Fruit fly (Drosophila melanogaster) whole organism, embryonic: ENCODE results near the gene scny.

Experiments
- BEAF-32 ChIP-seq: fragments of 200-800 bp; sonication (Bioruptor generic); optimal IDR thresholded peaks from 3 replicates; lab custom pipeline; 2017; ENCODE audit warnings: missing biosample characterization, missing genetic modification characterization, mild to moderate bottlenecking, moderate library complexity, missing genetic modification reagents
- CG10274 ChIP-seq: fragments of 200-800 bp; sonication (Bioruptor generic); optimal IDR thresholded peaks from 3 replicates; lab custom pipeline; 2017; ENCODE audit warnings: missing biosample characterization, mild to moderate bottlenecking, missing genetic modification characterization
- CG10366 ChIP-seq: fragments of 200-800 bp; sonication (Bioruptor generic); IDR thresholded peaks from 2 replicates; pipeline ENCODE4 v1.3.6; 2022; ENCODE audit warnings: missing biosample characterization, missing genetic modification characterization
- CG10431 ChIP-seq: fragments of 200-800 bp; sonication (Bioruptor generic); optimal IDR thresholded peaks from 3 replicates; lab custom pipeline; 2018; ENCODE audit warnings: missing biosample characterization, mild to moderate bottlenecking, missing genetic modification characterization
- CG12391 ChIP-seq: fragments of 200-800 bp; sonication (Bioruptor generic); optimal IDR thresholded peaks from 3 replicates; lab custom pipeline; 2018; ENCODE audit warnings: missing biosample characterization, mild to moderate bottlenecking, missing genetic modification characterization, moderate library complexity
- CG12659 ChIP-seq: fragments of 200-800 bp; sonication (Bioruptor generic); optimal IDR thresholded peaks from 3 replicates; lab custom pipeline; 2017; ENCODE audit warnings: mild to moderate bottlenecking, missing biosample characterization, missing genetic modification reagents, missing genetic modification characterization
- CG13424 ChIP-seq: fragments of 200-800 bp; sonication (Bioruptor generic); optimal IDR thresholded peaks from 2 replicates; lab custom pipeline; 2019; ENCODE audit warnings: missing biosample characterization, mild to moderate bottlenecking, missing genetic modification characterization, moderate library complexity
- CG14860 ChIP-seq: fragments of 200-800 bp; sonication (Bioruptor generic); IDR thresholded peaks from 3 replicates; pipeline ENCODE4 v1.3.6; 2022; ENCODE audit warnings: missing biosample characterization, missing genetic modification characterization; ENCODE audit not compliant: partially characterized antibody
- CG1529 ChIP-seq: fragments of 200-800 bp; sonication (Bioruptor generic); optimal IDR thresholded peaks from 3 replicates; lab custom pipeline; 2018; ENCODE audit warnings: missing biosample characterization, missing genetic modification characterization
- CG2116 ChIP-seq: fragments of 200-800 bp; sonication (Bioruptor generic); optimal IDR thresholded peaks from 3 replicates; lab custom pipeline; 2018; ENCODE audit warnings: missing biosample characterization, mild to moderate bottlenecking, missing genetic modification characterization
- CG31441 ChIP-seq: fragments of 200-800 bp; sonication (Bioruptor generic); IDR thresholded peaks from 2 replicates; pipeline ENCODE4 v1.3.6; 2022; ENCODE audit warnings: missing biosample characterization, missing genetic modification characterization
- CG34224 ChIP-seq: fragments of 200-800 bp; sonication (Bioruptor generic); IDR thresholded peaks from 3 replicates; pipeline ENCODE4 v1.3.6; 2022; ENCODE audit warnings: missing biosample characterization, missing genetic modification characterization; ENCODE audit not compliant: partially characterized antibody
- CG34376 ChIP-seq: fragments of 200-800 bp; sonication (Bioruptor generic); optimal IDR thresholded peaks from 2 replicates; lab custom pipeline; 2018; ENCODE audit warnings: missing biosample characterization, mild to moderate bottlenecking, missing genetic modification characterization
- CG3847 ChIP-seq: fragments of 200-800 bp; sonication (Bioruptor generic); IDR thresholded peaks from 2 replicates; pipeline ENCODE4 v1.3.6; 2022; ENCODE audit warnings: missing biosample characterization, missing genetic modification characterization
- CG43689 ChIP-seq: fragments of 200-800 bp; sonication (Bioruptor generic); IDR thresholded peaks from 2 replicates; pipeline ENCODE4 v1.3.6; 2022; ENCODE audit warnings: missing biosample characterization, missing genetic modification characterization
- CG4404 ChIP-seq: fragments of 200-800 bp; sonication (Bioruptor generic); IDR thresholded peaks from 2 replicates; pipeline ENCODE4 v1.3.6; 2022; ENCODE audit warnings: missing biosample characterization, missing genetic modification characterization
- CG4854 ChIP-seq: fragments of 200-800 bp; sonication (Bioruptor generic); optimal IDR thresholded peaks from 2 replicates; lab custom pipeline; 2016; ENCODE audit warnings: missing biosample characterization, missing genetic modification characterization, inconsistent platforms
- CG6654 ChIP-seq: fragments of 200-800 bp; sonication (Bioruptor generic); optimal IDR thresholded peaks from 2 replicates; lab custom pipeline; 2017; ENCODE audit warnings: missing biosample characterization, mild to moderate bottlenecking, missing genetic modification characterization
- CG8089 ChIP-seq: fragments of 200-800 bp; sonication (Bioruptor generic); optimal IDR thresholded peaks from 3 replicates; lab custom pipeline; 2016; ENCODE audit warnings: missing biosample characterization, missing genetic modification characterization
- CG8290 ChIP-seq, 3 experiments: fragments of 200-800 bp; sonication (Bioruptor generic); optimal IDR thresholded peaks; 2 replicates each; lab custom pipeline; 2016 to 2019; ENCODE audit warnings: missing biosample characterization in 3 of 3, missing genetic modification characterization in 3 of 3, mild to moderate bottlenecking in 2 of 3, moderate library complexity in 1 of 3
- CTCF ChIP-seq: fragments of 200-800 bp; sonication (Bioruptor generic); optimal IDR thresholded peaks from 2 replicates; lab custom pipeline; 2017; ENCODE audit warnings: missing biosample characterization, mild to moderate bottlenecking, missing genetic modification characterization, moderate library complexity
- Deaf1 ChIP-seq: fragments of 200-800 bp; optimal IDR thresholded peaks from 3 replicates; lab custom pipeline; 2019; ENCODE audit warnings: missing biosample characterization, mild to moderate bottlenecking, missing genetic modification characterization, moderate library complexity
- Dip2 ChIP-seq: fragments of 200-800 bp; sonication (Bioruptor generic); IDR thresholded peaks from 2 replicates; pipeline ENCODE4 v1.3.6; 2022; ENCODE audit warnings: missing biosample characterization, missing genetic modification characterization
- Dll ChIP-seq: fragments of 200-800 bp; sonication (Bioruptor generic); IDR thresholded peaks from 4 replicates; pipeline ENCODE4 v1.3.6; 2022; ENCODE audit warnings: missing biosample characterization, missing genetic modification characterization; ENCODE audit not compliant: partially characterized antibody
- H2.0 ChIP-seq: fragments of 200-800 bp; sonication (Bioruptor generic); IDR thresholded peaks from 2 replicates; pipeline ENCODE4 v1.3.6; 2022; ENCODE audit warnings: missing biosample characterization, missing genetic modification characterization
- Nf-YC ChIP-seq: fragments of 200-800 bp; optimal IDR thresholded peaks from 3 replicates; lab custom pipeline; 2019; ENCODE audit warnings: missing biosample characterization, mild to moderate bottlenecking, missing genetic modification characterization, moderate library complexity
- Opbp ChIP-seq: fragments of 200-800 bp; sonication (Bioruptor generic); IDR thresholded peaks from 3 replicates; pipeline ENCODE4 v1.3.6; 2022; ENCODE audit warnings: missing biosample characterization, missing genetic modification characterization; ENCODE audit not compliant: partially characterized antibody
- Six4 ChIP-seq: fragments of 200-800 bp; sonication (Bioruptor generic); optimal IDR thresholded peaks from 2 replicates; lab custom pipeline; 2016; ENCODE audit warnings: missing biosample characterization, missing genetic modification characterization
- Sox100B ChIP-seq: fragments of 200-800 bp; sonication (Bioruptor generic); optimal IDR thresholded peaks from 3 replicates; lab custom pipeline; 2018; ENCODE audit warnings: missing biosample characterization, mild to moderate bottlenecking, missing genetic modification characterization
- Taf1 ChIP-seq: fragments of 200-800 bp; sonication (Bioruptor generic); IDR thresholded peaks from 2 replicates; pipeline ENCODE4 v1.3.6; 2022; ENCODE audit warnings: missing biosample characterization, missing genetic modification characterization
- Trl ChIP-seq, 3 experiments: fragments of >200 bp in 2 of 3; fragments of 200-800 bp in 1 of 3; sonication (Bioruptor generic) in 1 of 3; optimal IDR thresholded peaks; 2 replicates in 1 of 3; 3 replicates in 2 of 3; lab custom pipeline; 2016 to 2017; ENCODE audit warnings: missing biosample characterization in 1 of 3, missing genetic modification characterization in 1 of 3
- abd-A ChIP-seq: fragments of 200-800 bp; sonication (Bioruptor generic); optimal IDR thresholded peaks from 3 replicates; lab custom pipeline; 2019; ENCODE audit warnings: missing biosample characterization, mild to moderate bottlenecking, missing genetic modification characterization, moderate library complexity
- corto ChIP-seq: fragments of 200-800 bp; sonication (Bioruptor generic); optimal IDR thresholded peaks from 2 replicates; lab custom pipeline; 2016; ENCODE audit warnings: missing biosample characterization, mild to moderate bottlenecking, missing genetic modification characterization, moderate library complexity
- da ChIP-seq: fragments of 200-800 bp; sonication (Bioruptor generic); optimal IDR thresholded peaks from 2 replicates; lab custom pipeline; 2016; ENCODE audit warnings: missing biosample characterization, missing genetic modification characterization
- emc ChIP-seq: fragments of 200-800 bp; sonication (Bioruptor generic); optimal IDR thresholded peaks from 2 replicates; lab custom pipeline; 2016; ENCODE audit warnings: missing biosample characterization, missing genetic modification characterization
- fd102C ChIP-seq: fragments of 200-800 bp; sonication (Bioruptor generic); optimal IDR thresholded peaks from 2 replicates; lab custom pipeline; 2018; ENCODE audit warnings: missing biosample characterization, mild to moderate bottlenecking, missing genetic modification characterization, moderate library complexity
- h ChIP-seq: fragments of >200 bp; optimal IDR thresholded peaks from 2 replicates; lab custom pipeline; 2017
- her ChIP-seq: fragments of 200-800 bp; sonication (Bioruptor generic); optimal IDR thresholded peaks from 2 replicates; lab custom pipeline; 2016; ENCODE audit warnings: missing biosample characterization, missing genetic modification characterization
- jigr1 ChIP-seq: fragments of 200-800 bp; sonication (Bioruptor generic); IDR thresholded peaks from 3 replicates; pipeline ENCODE4 v1.3.6; 2022; ENCODE audit warnings: missing biosample characterization, missing genetic modification characterization
- lola ChIP-seq, 3 experiments: fragments of >200 bp in 2 of 3; fragments of 200-800 bp in 1 of 3; sonication (Bioruptor generic) in 1 of 3; optimal IDR thresholded peaks; 2 replicates each; lab custom pipeline; 2017 to 2019; ENCODE audit warnings: missing biosample characterization in 3 of 3, missing genetic modification characterization in 3 of 3, mild to moderate bottlenecking in 1 of 3, moderate library complexity in 1 of 3
- nau ChIP-seq: fragments of 200-800 bp; sonication (Bioruptor generic); optimal IDR thresholded peaks from 3 replicates; lab custom pipeline; 2017; ENCODE audit warnings: missing biosample characterization, mild to moderate bottlenecking, missing genetic modification characterization, missing genetic modification reagents
- oc ChIP-seq: fragments of 200-800 bp; sonication (Bioruptor generic); optimal IDR thresholded peaks from 2 replicates; lab custom pipeline; 2018; ENCODE audit warnings: missing biosample characterization, mild to moderate bottlenecking, missing genetic modification characterization, moderate library complexity
- pnt ChIP-seq: fragments of 200-800 bp; sonication (Bioruptor generic); optimal IDR thresholded peaks from 3 replicates; lab custom pipeline; 2016; ENCODE audit warnings: missing biosample characterization, missing genetic modification characterization
- pum ChIP-seq: fragments of 200-800 bp; sonication (Bioruptor generic); optimal IDR thresholded peaks from 2 replicates; lab custom pipeline; 2016; ENCODE audit warnings: missing biosample characterization, missing genetic modification characterization
- shn ChIP-seq: fragments of 200-800 bp; sonication (Bioruptor generic); optimal IDR thresholded peaks from 3 replicates; lab custom pipeline; 2016; ENCODE audit warnings: missing biosample characterization, missing genetic modification characterization
- sima ChIP-seq: fragments of 200-800 bp; sonication (Bioruptor generic); optimal IDR thresholded peaks from 2 replicates; lab custom pipeline; 2016; ENCODE audit warnings: missing biosample characterization, missing genetic modification characterization
- sug ChIP-seq: fragments of 200-800 bp; optimal IDR thresholded peaks from 2 replicates; lab custom pipeline; 2019; ENCODE audit warnings: missing biosample characterization, mild to moderate bottlenecking, missing genetic modification characterization, moderate library complexity
- unc-4 ChIP-seq: fragments of 200-800 bp; sonication (Bioruptor generic); IDR thresholded peaks from 2 replicates; pipeline ENCODE4 v1.3.6; 2022; ENCODE audit warnings: missing biosample characterization, missing genetic modification characterization; ENCODE audit not compliant: partially characterized antibody

The scny gene

dm6 chr3L:5768532-5769497, at the start of gene scny, which contains the start of gene Ppat-Dpck (continued):
- TF ChIP-seq Dip2 (GFP tag; lab: Robert Waterston, UW), result no peak
- TF ChIP-seq Dll, result peak; percentile 98
- TF ChIP-seq CG4404 (GFP tag; lab: Robert Waterston, UW), result no peak
- peak; percentile 86 for TF ChIP-seq Deaf1
- TF ChIP-seq sima (GFP tag; lab: Kevin White, UChicago), result no peak
- TF ChIP-seq abd-A (tag; lab: Kevin White, UChicago), result no peak
- TF ChIP-seq Trl (optimal IDR thresholded peaks at IDR 0.05; lab: Kevin White, UChicago), result peak in 1 of 2 experiments; percentile 25
- no peak for TF ChIP-seq Trl (GFP tag; optimal IDR thresholded peaks at IDR 0.05; lab: Kevin White, UChicago)
- TF ChIP-seq CG8089 (GFP tag; lab: Kevin White, UChicago), result no peak
- TF ChIP-seq CG34224 (GFP tag; lab: Robert Waterston, UW), result peak; percentile 94
- peak; percentile 89 for TF ChIP-seq Opbp (GFP tag; lab: Robert Waterston, UW)
- peak; percentile 50 for TF ChIP-seq sug (tag; lab: Kevin White, UChicago)
- no peak for TF ChIP-seq emc (GFP tag; lab: Kevin White, UChicago)
- TF ChIP-seq CG14860 (GFP tag; lab: Robert Waterston, UW), result peak; percentile 82
- TF ChIP-seq nau (GFP tag; lab: Kevin White, UChicago), result no peak
- no peak for TF ChIP-seq H2.0
- peak; percentile 97 for TF ChIP-seq unc-4
- no peak for TF ChIP-seq oc (tag; lab: Kevin White, UChicago)
- peak in 1 of 3 experiments; percentile 23 for TF ChIP-seq lola (GFP tag; optimal IDR thresholded peaks at IDR 0.05; lab: Kevin White, UChicago)
- TF ChIP-seq pnt (GFP tag; lab: Kevin White, UChicago), result no peak
- no peak for TF ChIP-seq corto (GFP tag; lab: Kevin White, UChicago)
- no peak for TF ChIP-seq Six4 (GFP tag; lab: Kevin White, UChicago)
- peak; percentile 21 for TF ChIP-seq CG8290 (GFP tag; optimal IDR thresholded peaks at IDR 0.05; lab: Kevin White, UChicago)
- TF ChIP-seq CG8290 (tag; optimal IDR thresholded peaks at IDR 0.05; lab: Kevin White, UChicago), result no peak
- no peak for TF ChIP-seq CG4854 (GFP tag; lab: Kevin White, UChicago)
- 0 out of 2 replicates have a peak, but pooled peaks have one; percentile 13 for TF ChIP-seq Taf1 (GFP tag; lab: Robert Waterston, UW)
- no peak for TF ChIP-seq CG13424 (tag; lab: Kevin White, UChicago)
- peak; percentile 34 for TF ChIP-seq CG12391 (tag; lab: Kevin White, UChicago)
- TF ChIP-seq BEAF-32 (GFP tag; lab: Kevin White, UChicago), result peak; percentile 98
- no peak for TF ChIP-seq h (lab: Kevin White, UChicago)
- TF ChIP-seq CG10274 (GFP tag; lab: Kevin White, UChicago), result no peak
- TF ChIP-seq CG43689 (GFP tag; lab: Robert Waterston, UW), result no peak
- no peak for TF ChIP-seq shn (GFP tag; lab: Kevin White, UChicago)
- TF ChIP-seq CG2116 (GFP tag; lab: Kevin White, UChicago), result peak; percentile 89
- no peak for TF ChIP-seq CG6654 (GFP tag; lab: Kevin White, UChicago)
- TF ChIP-seq da (GFP tag; lab: Kevin White, UChicago), result no peak
- TF ChIP-seq CG31441 (GFP tag; lab: Robert Waterston, UW), result no peak; the same call in 1 of the 2 replicates
- TF ChIP-seq pum (GFP tag; lab: Kevin White, UChicago), result no peak
- TF ChIP-seq CG34376 (GFP tag; lab: Kevin White, UChicago), result peak; percentile 6
- TF ChIP-seq CG1529 (GFP tag; lab: Kevin White, UChicago), result no peak
- TF ChIP-seq CTCF, result no peak
- no peak for TF ChIP-seq CG10366 (GFP tag; lab: Robert Waterston, UW)
- no peak for TF ChIP-seq fd102C (GFP tag; lab: Kevin White, UChicago)
- peak; percentile 55 for TF ChIP-seq CG3847 (GFP tag; lab: Robert Waterston, UW)
- TF ChIP-seq Sox100B (GFP tag; lab: Kevin White, UChicago), result no peak
- TF ChIP-seq CG12659, result peak; percentile 75
- TF ChIP-seq jigr1 (GFP tag; lab: Robert Waterston, UW), result no peak; the same call in 2 of the 3 replicates
- no peak for TF ChIP-seq CG10431 (GFP tag; lab: Kevin White, UChicago)
- TF ChIP-seq Nf-YC, result peak; percentile 49
- TF ChIP-seq her (GFP tag; lab: Kevin White, UChicago), result no peak
